Fruit fly (Drosophila melanogaster) whole organism, adult: Measurements from ENCODE around the gene CG17472.

Source experiments
- CG11617 ChIP-seq: fragments of 200-800 bp; sonication (Bioruptor generic); optimal IDR thresholded peaks from 2 replicates; lab custom pipeline; 2017; ENCODE audit warnings: mild to moderate bottlenecking, missing biosample characterization, missing genetic modification reagents, missing genetic modification characterization
- CG12768 ChIP-seq: fragments of 200-800 bp; sonication (Bioruptor generic); optimal IDR thresholded peaks from 2 replicates; lab custom pipeline; 2017; ENCODE audit warnings: missing biosample characterization, missing genetic modification characterization, mild to moderate bottlenecking, moderate library complexity, missing genetic modification reagents
- CG14711 ChIP-seq: fragments of 200-800 bp; sonication (Bioruptor generic); optimal IDR thresholded peaks from 2 replicates; lab custom pipeline; 2018; ENCODE audit warnings: missing biosample characterization, mild to moderate bottlenecking, missing genetic modification characterization, moderate library complexity
- CG1620 ChIP-seq: fragments of 200-800 bp; sonication (Bioruptor generic); optimal IDR thresholded peaks from 2 replicates; lab custom pipeline; 2016; ENCODE audit warnings: missing biosample characterization, missing genetic modification characterization
- CG33017 ChIP-seq: fragments of 200-800 bp; sonication (Bioruptor generic); optimal IDR thresholded peaks from 2 replicates; lab custom pipeline; 2018; ENCODE audit warnings: missing biosample characterization, mild to moderate bottlenecking, missing genetic modification characterization, moderate library complexity
- CG5204 ChIP-seq: fragments of 200-800 bp; sonication (Bioruptor generic); optimal IDR thresholded peaks from 2 replicates; lab custom pipeline; 2016; ENCODE audit warnings: missing biosample characterization, missing genetic modification characterization
- CG7045 ChIP-seq: fragments of 200-800 bp; sonication (Bioruptor generic); optimal IDR thresholded peaks from 2 replicates; lab custom pipeline; 2017; ENCODE audit warnings: missing biosample characterization, mild to moderate bottlenecking, missing genetic modification characterization
- CG7101 ChIP-seq: fragments of 200-800 bp; sonication (Bioruptor generic); optimal IDR thresholded peaks from 2 replicates; lab custom pipeline; 2018; ENCODE audit warnings: missing biosample characterization, mild to moderate bottlenecking, missing genetic modification characterization, moderate library complexity
- Clk ChIP-seq: fragments of 200-800 bp; sonication (Bioruptor generic); optimal IDR thresholded peaks from 2 replicates; lab custom pipeline; 2017; ENCODE audit warnings: missing biosample characterization, missing genetic modification characterization
- Crg-1 ChIP-seq: fragments of 200-800 bp; sonication (Bioruptor generic); optimal IDR thresholded peaks from 2 replicates; lab custom pipeline; 2016; ENCODE audit warnings: missing biosample characterization, missing genetic modification characterization
- Hr96 ChIP-seq: fragments of 200-800 bp; sonication (Bioruptor generic); optimal IDR thresholded peaks from 2 replicates; lab custom pipeline; 2016; ENCODE audit warnings: missing biosample characterization, missing genetic modification characterization
- Mnt ChIP-seq: fragments of 200-800 bp; sonication (Bioruptor generic); optimal IDR thresholded peaks from 2 replicates; lab custom pipeline; 2016; ENCODE audit warnings: missing biosample characterization, mild to moderate bottlenecking, missing genetic modification characterization
- bab1 ChIP-seq: fragments of 200-800 bp; sonication (Bioruptor generic); optimal IDR thresholded peaks from 3 replicates; lab custom pipeline; 2019; ENCODE audit warnings: missing biosample characterization, mild to moderate bottlenecking, missing genetic modification characterization, moderate library complexity
- cic ChIP-seq: fragments of 200-800 bp; sonication (Bioruptor generic); optimal IDR thresholded peaks from 2 replicates; lab custom pipeline; 2017; ENCODE audit warnings: missing biosample characterization, mild to moderate bottlenecking, missing genetic modification characterization, moderate library complexity
- cnc ChIP-seq, 2 experiments: fragments of >200 bp; optimal IDR thresholded peaks; 2 replicates each; lab custom pipeline; 2017
- kay ChIP-seq: fragments of 200-800 bp; sonication (Bioruptor generic); peaks from one replicate; lab custom pipeline; 2016; ENCODE audit warnings: missing biosample characterization, missing genetic modification characterization, borderline replicate concordance
- ovo ChIP-seq: fragments of 200-800 bp; sonication (Bioruptor generic); optimal IDR thresholded peaks from 2 replicates; lab custom pipeline; 2016; ENCODE audit warnings: missing biosample characterization, missing genetic modification characterization
- pad ChIP-seq: fragments of 200-800 bp; sonication (Bioruptor generic); optimal IDR thresholded peaks from 3 replicates; lab custom pipeline; 2017; ENCODE audit warnings: missing biosample characterization, missing genetic modification characterization, mild to moderate bottlenecking, moderate library complexity, missing genetic modification reagents
- tj ChIP-seq: fragments of 200-800 bp; sonication (Bioruptor generic); optimal IDR thresholded peaks from 3 replicates; lab custom pipeline; 2017; ENCODE audit warnings: missing biosample characterization, mild to moderate bottlenecking, missing genetic modification characterization, moderate library complexity
- toe ChIP-seq: fragments of 200-800 bp; sonication (Bioruptor generic); optimal IDR thresholded peaks from 2 replicates; lab custom pipeline; 2016; ENCODE audit warnings: missing biosample characterization, missing genetic modification characterization

CG17472 gene

DNA sequence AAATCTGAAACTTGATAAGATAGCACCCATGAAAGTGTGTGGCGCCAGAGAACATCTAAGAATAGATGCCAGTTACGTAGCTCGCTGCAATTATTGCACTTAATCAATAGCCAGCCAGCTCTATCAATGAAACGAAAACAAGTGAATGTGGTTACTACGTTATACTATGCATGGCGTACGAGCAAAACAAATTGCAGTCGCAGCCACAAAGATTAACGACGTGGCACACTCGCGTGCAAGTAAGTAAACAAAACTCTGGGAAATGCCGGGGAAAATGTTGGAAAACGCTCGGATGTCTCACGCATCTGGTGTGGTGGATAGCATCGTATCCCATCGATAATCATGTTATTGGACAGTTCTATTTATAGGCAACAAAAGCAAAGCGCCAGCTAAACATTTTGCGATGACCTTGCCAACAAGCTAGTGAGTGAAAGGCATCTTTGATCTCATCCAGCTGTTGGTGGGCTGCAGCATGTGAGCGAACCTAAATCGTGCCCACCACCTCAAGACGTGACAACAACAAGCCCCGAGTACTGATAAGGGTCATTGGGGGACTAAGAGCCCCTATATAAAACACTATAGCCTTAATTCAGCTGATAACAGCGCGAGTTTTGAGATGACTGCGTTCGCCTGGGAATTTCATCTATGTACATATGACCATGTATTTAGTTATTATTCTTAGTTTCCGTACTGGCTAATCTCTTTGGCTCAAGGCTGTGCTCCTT lies 39.6 kb downstream of the CG17472 start:
- TF ChIP-seq tj (GFP tag; lab: Kevin White, UChicago) (peak; percentile 31), cic (GFP tag; lab: Kevin White, UChicago) (peak; percentile 100), Mnt (peak; percentile 19), CG11617 (GFP tag; lab: Kevin White, UChicago) (no peak), CG33017 (tag; lab: Kevin White, UChicago) (peak; percentile 4), Hr96 (GFP tag; lab: Kevin White, UChicago) (peak; percentile 37), CG1620 (no peak)

dm6 chr2L:20674718-20675117 lies 40.4 kb downstream of the CG17472 start:
- TF ChIP-seq pad (GFP tag; lab: Kevin White, UChicago) (peak; percentile 12), tj (GFP tag; lab: Kevin White, UChicago) (no peak), bab1 (GFP tag; lab: Kevin White, UChicago) (no peak), ovo (GFP tag; lab: Kevin White, UChicago) (no peak), CG1620 (no peak), cnc (optimal IDR thresholded peaks at IDR 0.05; lab: Kevin White, UChicago) (no peak), Crg-1 (GFP tag; lab: Kevin White, UChicago) (no peak), Clk (peak; percentile 54), CG5204 (GFP tag; lab: Kevin White, UChicago) (no peak), CG12768 (GFP tag; lab: Kevin White, UChicago) (peak; percentile 72), CG14711 (peak; percentile 49), CG33017 (tag; lab: Kevin White, UChicago) (peak; percentile 59), kay (no peak), Hr96 (GFP tag; lab: Kevin White, UChicago) (no peak), CG7045 (GFP tag; lab: Kevin White, UChicago) (peak; percentile 17), CG7101 (tag; lab: Kevin White, UChicago) (peak; percentile 68), Mnt (peak; percentile 7), toe (no peak)

DNA sequence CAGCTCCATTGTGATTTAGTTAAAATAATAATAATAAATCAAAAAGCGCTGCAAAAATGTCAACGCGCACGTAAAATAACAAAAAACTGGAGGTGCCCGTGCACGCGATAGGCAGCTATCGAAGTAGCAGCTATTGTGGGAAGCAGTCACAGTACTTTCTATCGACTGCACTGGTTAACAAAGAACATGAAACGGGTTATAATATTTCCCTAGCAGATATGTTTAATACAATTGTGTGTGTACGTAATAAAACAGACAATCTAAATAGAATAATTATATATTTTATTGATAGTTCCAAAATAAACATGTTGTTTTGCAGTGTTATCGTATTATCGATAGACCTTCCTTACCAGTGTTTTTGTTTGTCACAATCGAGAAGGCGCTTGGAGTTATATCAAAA lies 41.6 kb downstream of the CG17472 start, which contains the start of the genes CG31678 and IKKepsilon:
Gene CG31678 (minus strand): TSS at position 67 of the 400 bp plus-strand sequence.
Gene IKKepsilon (plus strand): TSS at position 171 of the 400 bp plus-strand sequence.
- TF ChIP-seq Crg-1 (GFP tag; lab: Kevin White, UChicago) (peak; percentile 23), CG7045 (GFP tag; lab: Kevin White, UChicago) (peak; percentile 13), kay (peak; percentile 64), toe (peak; percentile 20), CG33017 (tag; lab: Kevin White, UChicago) (peak; percentile 29), pad (GFP tag; lab: Kevin White, UChicago) (peak; percentile 15), Mnt (peak; percentile 46), Hr96 (GFP tag; lab: Kevin White, UChicago) (no peak), Clk (no peak), cic (GFP tag; lab: Kevin White, UChicago) (peak; percentile 47), CG5204 (GFP tag; lab: Kevin White, UChicago) (no peak), cnc (optimal IDR thresholded peaks at IDR 0.05; lab: Kevin White, UChicago) (no peak), bab1 (GFP tag; lab: Kevin White, UChicago) (peak; percentile 58), CG1620 (peak; percentile 10), CG12768 (GFP tag; lab: Kevin White, UChicago) (no peak), CG11617 (GFP tag; lab: Kevin White, UChicago) (peak; percentile 23), ovo (GFP tag; lab: Kevin White, UChicago) (no peak), CG7101 (tag; lab: Kevin White, UChicago) (peak; percentile 37), tj (GFP tag; lab: Kevin White, UChicago) (peak; percentile 21), CG14711 (peak; percentile 45)

dm6 chr2L:20681648-20682098 lies 47.4 kb downstream of the CG17472 start, which contains the start of gene Cen:
Gene Cen, minus strand, starts transcription at chr2L:20681846.
- TF ChIP-seq cnc (optimal IDR thresholded peaks at IDR 0.05; lab: Kevin White, UChicago) (no peak), kay (peak; percentile 14), CG11617 (GFP tag; lab: Kevin White, UChicago) (peak; percentile 69), Clk (no peak), CG5204 (GFP tag; lab: Kevin White, UChicago) (peak; percentile 67), bab1 (GFP tag; lab: Kevin White, UChicago) (peak; percentile 53), cic (GFP tag; lab: Kevin White, UChicago) (no peak), CG33017 (tag; lab: Kevin White, UChicago) (peak; percentile 7), CG7045 (GFP tag; lab: Kevin White, UChicago) (peak; percentile 61), CG1620 (peak; percentile 64), Crg-1 (GFP tag; lab: Kevin White, UChicago) (peak; percentile 20), CG7101 (tag; lab: Kevin White, UChicago) (peak; percentile 43), Mnt (peak; percentile 50), pad (GFP tag; lab: Kevin White, UChicago) (peak; percentile 3), CG12768 (GFP tag; lab: Kevin White, UChicago) (peak; percentile 8), toe (peak; percentile 77), Hr96 (GFP tag; lab: Kevin White, UChicago) (peak; percentile 67), ovo (GFP tag; lab: Kevin White, UChicago) (no peak), tj (GFP tag; lab: Kevin White, UChicago) (peak; percentile 37), CG14711 (peak; percentile 12)

DNA sequence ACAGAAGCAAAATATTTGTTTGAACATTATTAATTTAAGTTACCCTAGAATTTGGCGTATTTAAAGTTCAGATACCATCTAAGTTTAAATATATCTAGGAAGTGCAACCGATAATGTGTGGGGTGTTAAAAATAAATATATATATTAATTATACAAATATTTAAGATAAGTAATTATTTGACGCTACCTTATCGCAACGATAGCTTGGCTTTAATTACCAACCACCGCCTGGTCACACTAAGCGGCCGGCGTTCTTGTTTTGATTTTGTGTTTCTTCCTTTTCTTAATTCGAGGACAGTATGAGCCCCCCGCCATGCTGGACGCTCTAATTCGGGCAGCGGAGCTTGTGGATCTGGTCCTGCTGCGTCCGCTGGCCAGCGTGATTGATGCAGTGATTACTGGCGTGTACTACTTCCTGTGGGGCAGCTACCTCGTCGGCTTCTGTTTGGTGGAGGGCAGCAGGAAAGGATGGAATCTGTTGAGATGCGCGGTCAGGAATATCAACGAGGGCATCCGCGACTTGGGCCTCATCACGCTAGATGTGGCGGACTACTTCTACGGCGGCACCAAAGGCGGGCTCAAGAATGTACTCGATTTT lies 47.9 kb downstream of the CG17472 start, which contains the start of gene CG2617:
Gene CG2617 (plus strand): TSS at position 233 of the 598 bp plus-strand sequence.
- TF ChIP-seq cnc (optimal IDR thresholded peaks at IDR 0.05; lab: Kevin White, UChicago) (no peak), CG11617 (GFP tag; lab: Kevin White, UChicago) (peak; percentile 24)
